Fruit fly (Drosophila melanogaster) whole organism, larva: ENCODE data around the gene CG44422.

Source experiments
- noc ChIP-seq: fragments of 200-800 bp; sonication (Bioruptor generic); optimal IDR thresholded peaks from 3 replicates; lab custom pipeline; 2019; ENCODE audit warnings: missing biosample characterization, mild to moderate bottlenecking, missing genetic modification characterization, moderate library complexity

Gene CG44422

dm6 chrX:11325175-11325768, 22.7 kb upstream of the CG44422 start, which contains the start of gene Gapvd1:
Gapvd1 (plus strand) TSS chrX:11325385.
- no peak for TF ChIP-seq noc (tag; lab: Kevin White, UChicago)

dm6 chrX:11322659-11323058, 20.1 kb upstream of the CG44422 start:
- TF ChIP-seq noc (tag; lab: Kevin White, UChicago): no peak

dm6 chrX:11322257-11322656, 19.7 kb upstream of the CG44422 start, which contains the start of gene sisA:
sisA (minus strand) TSS chrX:11322357.
- no peak for TF ChIP-seq noc (tag; lab: Kevin White, UChicago)

dm6 chrX:11319916-11320315, 17.3 kb upstream of the CG44422 start:
- no peak for TF ChIP-seq noc (tag; lab: Kevin White, UChicago)

dm6 chrX:11311108-11311507, 8.5 kb upstream of the CG44422 start, which contains the start of gene Ir10a:
Ir10a (minus strand) TSS chrX:11311208.
- TF ChIP-seq noc (tag; lab: Kevin White, UChicago): no peak

dm6 chrX:11295412-11296006, 7.1 kb downstream of the CG44422 start:
- TF ChIP-seq noc (tag; lab: Kevin White, UChicago): no peak

dm6 chrX:11293567-11293966, 9.0 kb downstream of the CG44422 start:
- TF ChIP-seq noc (tag; lab: Kevin White, UChicago): no peak

- no peak for TF ChIP-seq noc (tag; lab: Kevin White, UChicago)
Measured at dm6 chrX:11284993-11285392, 17.6 kb downstream of the CG44422 start.

- no peak for TF ChIP-seq noc (tag; lab: Kevin White, UChicago)
Measured at dm6 chrX:11283570-11283969, 19.0 kb downstream of the CG44422 start.

- no peak for TF ChIP-seq noc (tag; lab: Kevin White, UChicago)
Measured at dm6 chrX:11247936-11248335, 54.6 kb downstream of the CG44422 start, which contains the start of gene CG15198. CG15198 (plus strand) TSS chrX:11248236.

dm6 chrX:11203104-11203503, 99.5 kb downstream of the CG44422 start:
- TF ChIP-seq noc (tag; lab: Kevin White, UChicago): no peak

- TF ChIP-seq noc (tag; lab: Kevin White, UChicago): no peak
Measured at dm6 chrX:11201948-11202347, 100.6 kb downstream of the CG44422 start, which contains the start of gene CG11106. CG11106 (plus strand) TSS chrX:11202248.

dm6 chrX:11182631-11183030, 120.0 kb downstream of the CG44422 start, which contains the start of gene CG15200:
CG15200 (plus strand) TSS chrX:11182931.
- TF ChIP-seq noc (tag; lab: Kevin White, UChicago): no peak

dm6 chrX:11176073-11176472, 126.5 kb downstream of the CG44422 start:
- TF ChIP-seq noc (tag; lab: Kevin White, UChicago): no peak

dm6 chrX:11170578-11170977, 132.0 kb downstream of the CG44422 start, which contains the start of gene CG1394:
CG1394 (minus strand) TSS chrX:11170678.
- no peak for TF ChIP-seq noc (tag; lab: Kevin White, UChicago)
